Worm (Caenorhabditis elegans) whole organism, early embryonic: ENCODE data around the gene F57H12.5.

Source experiments
- B0310.2 ChIP-seq: sonication (generic microtip); optimal IDR thresholded peaks from 2 replicates; lab custom pipeline; 2016; ENCODE audit warnings: mild to moderate bottlenecking, missing genetic modification characterization, missing compliant biosample characterization
- F13C5.2 ChIP-seq: sonication (generic microtip); optimal IDR thresholded peaks from 2 replicates; lab custom pipeline; 2017; ENCODE audit warnings: mild to moderate bottlenecking, missing genetic modification characterization, inconsistent platforms, missing compliant biosample characterization
- ama-1 ChIP-seq: fragments of 150-350 bp; optimal IDR thresholded peaks from 2 replicates; lab custom pipeline; 2014
- ets-7 ChIP-seq: sonication (generic microtip); optimal IDR thresholded peaks from 2 replicates; lab custom pipeline; 2016; ENCODE audit warnings: missing genotype, missing genetic modification characterization, missing compliant biosample characterization
- flt-1 ChIP-seq: fragments of 200-800 bp; sonication (Bioruptor generic); IDR thresholded peaks from 2 replicates; pipeline ENCODE4 v1.3.6; 2022; ENCODE audit warnings: missing genetic modification characterization, missing compliant biosample characterization
- hmbx-1 ChIP-seq: sonication (generic microtip); optimal IDR thresholded peaks from 2 replicates; lab custom pipeline; 2016; ENCODE audit warnings: mild to moderate bottlenecking, missing genetic modification characterization, missing compliant biosample characterization
- hmg-4 ChIP-seq: fragments of 200-800 bp; sonication (Bioruptor generic); optimal IDR thresholded peaks from 2 replicates; lab custom pipeline; 2018; ENCODE audit warnings: mild to moderate bottlenecking, missing genetic modification characterization, missing compliant biosample characterization
- hnd-1 ChIP-seq: sonication (generic microtip); optimal IDR thresholded peaks from 2 replicates; lab custom pipeline; 2016; ENCODE audit warnings: missing genetic modification characterization, missing compliant biosample characterization
- pes-1 ChIP-seq: fragments of 200-800 bp; sonication (Bioruptor generic); IDR thresholded peaks from 2 replicates; pipeline ENCODE4 v1.3.6; 2022; ENCODE audit warnings: missing genetic modification reagents, missing genetic modification characterization, missing compliant biosample characterization
- scrt-1 ChIP-seq: fragments of 200-800 bp; sonication (Bioruptor generic); IDR thresholded peaks from 2 replicates; pipeline ENCODE4 v1.3.6; 2022; ENCODE audit warnings: missing genetic modification characterization, missing compliant biosample characterization
- sea-1 ChIP-seq: fragments of 200-800 bp; sonication (Bioruptor generic); conservative IDR thresholded peaks from 2 replicates; pipeline ENCODE4 v1.3.6; 2022; ENCODE audit warnings: missing genetic modification characterization, missing compliant biosample characterization
- tbx-11 ChIP-seq: fragments of 200-800 bp; sonication (Bioruptor generic); IDR thresholded peaks from 2 replicates; pipeline ENCODE4 v1.3.6; 2022; ENCODE audit warnings: missing genetic modification characterization, missing compliant biosample characterization
- tbx-37 ChIP-seq: fragments of 200-800 bp; sonication (Bioruptor generic); conservative IDR thresholded peaks from 2 replicates; pipeline ENCODE4 v1.3.6; 2022; ENCODE audit warnings: missing genetic modification reagents, missing genetic modification characterization, missing compliant biosample characterization
- tra-4 ChIP-seq: sonication (generic microtip); optimal IDR thresholded peaks from 2 replicates; lab custom pipeline; 2017; ENCODE audit warnings: missing genetic modification characterization, missing compliant biosample characterization

ce11 chrIV:7955849-7956248 lies 11.3 kb upstream of the F57H12.5 start, which contains the start of gene ceh-19:
- no peak for TF ChIP-seq ets-7 (tag; lab: Kevin White, UChicago)
- no peak for TF ChIP-seq ama-1 (lab: Kevin White, UChicago)
- TF ChIP-seq pes-1 (GFP tag; lab: Robert Waterston, UW) = no peak
- TF ChIP-seq F13C5.2 (tag; lab: Kevin White, UChicago) = no peak
- no peak for TF ChIP-seq sea-1 (GFP tag; lab: Robert Waterston, UW)
- no peak for TF ChIP-seq flt-1
- TF ChIP-seq hmg-4 (GFP tag; lab: Kevin White, UChicago) = no peak
- no peak for TF ChIP-seq scrt-1 (GFP tag; lab: Robert Waterston, UW)
- TF ChIP-seq hmbx-1 (tag; lab: Kevin White, UChicago) = no peak
- TF ChIP-seq B0310.2 (tag; lab: Kevin White, UChicago) = no peak
- TF ChIP-seq tbx-11 (GFP tag; lab: Robert Waterston, UW) = no peak
- no peak for TF ChIP-seq hnd-1 (tag; lab: Kevin White, UChicago)
- TF ChIP-seq tbx-37 (GFP tag; lab: Robert Waterston, UW) = no peak
- TF ChIP-seq tra-4 (tag; lab: Kevin White, UChicago) = no peak
